Fruit fly (Drosophila melanogaster) whole organism, pupa: ENCODE data around the gene CG32708.

Source experiments
- CG17806 ChIP-seq: fragments of 200-800 bp; sonication (Bioruptor generic); optimal IDR thresholded peaks from 2 replicates; lab custom pipeline; 2018; ENCODE audit warnings: missing biosample characterization, mild to moderate bottlenecking, missing genetic modification characterization, moderate library complexity
- CG34367 ChIP-seq: fragments of 200-800 bp; sonication (Bioruptor generic); optimal IDR thresholded peaks from 2 replicates; lab custom pipeline; 2018; ENCODE audit warnings: missing biosample characterization, mild to moderate bottlenecking, missing genetic modification characterization
- CG9948 ChIP-seq: fragments of 200-800 bp; sonication (Bioruptor generic); optimal IDR thresholded peaks from 2 replicates; lab custom pipeline; 2018; ENCODE audit warnings: missing biosample characterization, mild to moderate bottlenecking, missing genetic modification characterization, moderate library complexity
- Ets98B ChIP-seq: fragments of 200-800 bp; sonication (Bioruptor generic); IDR thresholded peaks from 2 replicates; pipeline ENCODE4 v1.3.6; 2022; ENCODE audit warnings: missing biosample characterization, missing genetic modification characterization
- gl ChIP-seq: fragments of 200-800 bp; sonication (Bioruptor generic); optimal IDR thresholded peaks from 2 replicates; lab custom pipeline; 2018; ENCODE audit warnings: missing biosample characterization, mild to moderate bottlenecking, missing genetic modification characterization

DNA sequence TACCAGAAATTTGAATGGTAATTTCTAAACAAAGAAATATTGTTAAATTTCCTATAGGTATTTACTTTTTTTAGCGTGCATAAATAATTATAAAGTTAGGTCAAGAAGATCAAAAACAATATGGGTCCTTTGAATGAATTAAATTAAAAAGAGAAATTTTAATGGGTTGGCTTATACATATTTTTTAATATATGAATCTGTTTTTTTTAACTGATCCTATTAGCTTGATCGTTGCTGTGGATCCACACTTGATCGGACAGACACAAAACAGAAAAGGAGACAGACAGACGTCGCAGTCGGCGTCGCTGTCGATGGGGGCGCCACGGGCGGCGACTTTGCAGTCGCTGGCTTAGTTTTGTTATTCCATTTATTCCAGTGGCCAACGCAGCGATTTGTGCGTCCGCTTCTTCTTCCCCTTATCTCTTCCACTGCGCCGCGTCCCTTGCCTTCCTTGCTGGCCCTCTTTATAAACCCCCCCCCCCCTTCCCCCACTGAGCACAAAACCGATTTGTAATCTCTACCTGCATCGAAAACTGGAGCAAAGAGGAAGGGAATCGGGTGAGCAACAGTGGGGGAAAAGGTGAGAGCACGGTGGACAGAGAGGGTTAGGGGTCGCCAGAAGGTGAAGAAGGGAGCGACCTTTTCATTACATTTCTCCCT is 37.9 kb upstream of the CG32708 start:
- TF ChIP-seq gl (tag; lab: Kevin White, UChicago): peak; percentile 31
- TF ChIP-seq Ets98B (GFP tag; lab: Robert Waterston, UW): no peak
- peak; percentile 90 for TF ChIP-seq CG9948 (tag; lab: Kevin White, UChicago)
- TF ChIP-seq CG17806 (tag; lab: Kevin White, UChicago): peak; percentile 86
- TF ChIP-seq CG34367 (tag; lab: Kevin White, UChicago): peak; percentile 84
